Worm (Caenorhabditis elegans) whole organism, L4 larva: ENCODE results near the gene abhd-5.2.

Experiments
- cey-2 ChIP-seq: sonication (generic microtip); optimal IDR thresholded peaks from 3 replicates; lab custom pipeline; 2017; ENCODE audit warnings: missing genetic modification characterization, mild to moderate bottlenecking, missing compliant biosample characterization, antibody characterized with exemption, borderline replicate concordance; ENCODE audit not compliant: insufficient read depth
- dpl-1 ChIP-seq: fragments of 150-350 bp; optimal IDR thresholded peaks from 2 replicates; lab custom pipeline; 2014; ENCODE audit warnings: missing biosample characterization, missing genetic modification reagents, missing genetic modification characterization
- nhr-111 ChIP-seq: fragments of 200-800 bp; sonication (Bioruptor generic); optimal IDR thresholded peaks from 2 replicates; lab custom pipeline; 2018; ENCODE audit warnings: mild to moderate bottlenecking, missing genetic modification characterization, missing compliant biosample characterization
- nhr-48 ChIP-seq: sonication (generic microtip); optimal IDR thresholded peaks from 2 replicates; lab custom pipeline; 2016; ENCODE audit warnings: mild to moderate bottlenecking, missing genetic modification characterization, missing compliant biosample characterization
- nhr-76 ChIP-seq: fragments of 150-350 bp; optimal IDR thresholded peaks from 2 replicates; lab custom pipeline; 2014; ENCODE audit warnings: missing biosample characterization, missing genetic modification characterization

ce11 chrV:4857561-4857960 lies 13.1 kb downstream of the abhd-5.2 start:
- TF ChIP-seq nhr-111 (GFP tag; lab: Kevin White, UChicago) (no peak), nhr-76 (tag; lab: Kevin White, UChicago) (no peak), nhr-48 (tag; lab: Kevin White, UChicago) (no peak), cey-2 (tag; lab: Kevin White, UChicago) (no peak), dpl-1 (GFP tag; lab: Kevin White, UChicago) (no peak)
